Worm (Caenorhabditis elegans) whole organism, L3 larva: ENCODE measurements around the gene T25B2.2.

Source experiments
- R02D3.7 ChIP-seq: fragments of 150-350 bp; optimal IDR thresholded peaks from 2 replicates; lab custom pipeline; 2014; ENCODE audit warnings: missing biosample characterization, missing genetic modification characterization
- ZK546.5 ChIP-seq: sonication (generic microtip); optimal IDR thresholded peaks from 2 replicates; lab custom pipeline; 2017; ENCODE audit warnings: missing biosample characterization, missing genetic modification characterization
- aly-2 ChIP-seq: fragments of 150-350 bp; optimal IDR thresholded peaks from 2 replicates; lab custom pipeline; 2014; ENCODE audit warnings: missing biosample characterization, missing genetic modification characterization
- ama-1 ChIP-seq: fragments of 150-350 bp; optimal IDR thresholded peaks from 2 replicates; lab custom pipeline; 2018
- ceh-16 ChIP-seq: sonication (generic microtip); optimal IDR thresholded peaks from 2 replicates; lab custom pipeline; 2017; ENCODE audit warnings: missing biosample characterization, missing genetic modification characterization
- ceh-82 ChIP-seq: fragments of 150-350 bp; optimal IDR thresholded peaks from 2 replicates; lab custom pipeline; 2014; ENCODE audit warnings: missing biosample characterization, missing genetic modification characterization
- daf-12 ChIP-seq: fragments of 150-350 bp; optimal IDR thresholded peaks from 2 replicates; lab custom pipeline; 2014; ENCODE audit warnings: missing biosample characterization, missing genetic modification reagents, missing genetic modification characterization
- egl-27 ChIP-seq: sonication (generic microtip); optimal IDR thresholded peaks from 4 replicates; lab custom pipeline; 2017; ENCODE audit warnings: missing biosample characterization, missing genetic modification reagents, missing genetic modification characterization
- egl-5 ChIP-seq: fragments of 150-350 bp; optimal IDR thresholded peaks from 2 replicates; lab custom pipeline; 2017; ENCODE audit warnings: missing biosample characterization, missing genetic modification reagents, missing genetic modification characterization, inconsistent platforms
- elt-1 ChIP-seq: fragments of 150-350 bp; optimal IDR thresholded peaks from 2 replicates; lab custom pipeline; 2014; ENCODE audit warnings: missing biosample characterization, missing genetic modification characterization
- elt-2 ChIP-seq: sonication (generic microtip); optimal IDR thresholded peaks from 2 replicates; lab custom pipeline; 2016; ENCODE audit warnings: missing genetic modification reagents, mild to moderate bottlenecking, missing genetic modification characterization, missing compliant biosample characterization
- fkh-10 ChIP-seq: sonication (generic microtip); optimal IDR thresholded peaks from 2 replicates; lab custom pipeline; 2017; ENCODE audit warnings: missing biosample characterization, missing genetic modification reagents, missing genetic modification characterization
- fkh-2 ChIP-seq: fragments of 150-350 bp; optimal IDR thresholded peaks from 2 replicates; lab custom pipeline; 2014; ENCODE audit warnings: missing biosample characterization, missing genetic modification reagents, missing genetic modification characterization
- fos-1 ChIP-seq: fragments of 150-350 bp; optimal IDR thresholded peaks from 2 replicates; lab custom pipeline; 2014; ENCODE audit warnings: missing biosample characterization, missing genetic modification characterization
- jun-1 ChIP-seq: fragments of 150-350 bp; optimal IDR thresholded peaks from 2 replicates; lab custom pipeline; 2014; ENCODE audit warnings: missing biosample characterization, missing genetic modification reagents, missing genetic modification characterization
- lin-15B ChIP-seq: fragments of 150-350 bp; optimal IDR thresholded peaks from 2 replicates; lab custom pipeline; 2014; ENCODE audit warnings: missing biosample characterization, missing genetic modification characterization
- lin-39 ChIP-seq: fragments of 150-350 bp; optimal IDR thresholded peaks from 2 replicates; lab custom pipeline; 2018; ENCODE audit warnings: missing biosample characterization, missing genetic modification reagents, missing genetic modification characterization
- lsy-12 ChIP-seq: sonication (generic microtip); optimal IDR thresholded peaks from 2 replicates; lab custom pipeline; 2016; ENCODE audit warnings: mild to moderate bottlenecking, missing genetic modification characterization, missing compliant biosample characterization
- mml-1 ChIP-seq: fragments of 150-350 bp; sonication (generic microtip); optimal IDR thresholded peaks from 3 replicates; lab custom pipeline; 2014; ENCODE audit warnings: missing biosample characterization, missing genetic modification characterization
- nfya-1 ChIP-seq: sonication (generic microtip); optimal IDR thresholded peaks from 2 replicates; lab custom pipeline; 2017; ENCODE audit warnings: missing genetic modification characterization, mild to moderate bottlenecking, missing compliant biosample characterization, antibody characterized with exemption, moderate library complexity; ENCODE audit not compliant: insufficient read depth
- nhr-11 ChIP-seq: fragments of 150-350 bp; optimal IDR thresholded peaks from 2 replicates; lab custom pipeline; 2014; ENCODE audit warnings: missing biosample characterization, missing genetic modification characterization
- nhr-12 ChIP-seq: fragments of 150-350 bp; optimal IDR thresholded peaks from 2 replicates; lab custom pipeline; 2014; ENCODE audit warnings: missing biosample characterization, missing genetic modification characterization
- nhr-23 ChIP-seq: fragments of 150-350 bp; optimal IDR thresholded peaks from 2 replicates; lab custom pipeline; 2014; ENCODE audit warnings: missing biosample characterization, missing genetic modification reagents, missing genetic modification characterization
- nhr-237 ChIP-seq: fragments of 150-350 bp; optimal IDR thresholded peaks from 2 replicates; lab custom pipeline; 2014; ENCODE audit warnings: missing biosample characterization, missing genetic modification characterization
- nhr-43 ChIP-seq: sonication (generic microtip); optimal IDR thresholded peaks from 2 replicates; lab custom pipeline; 2016; ENCODE audit warnings: mild to moderate bottlenecking, missing genetic modification characterization, missing compliant biosample characterization; ENCODE audit not compliant: poor library complexity, severe bottlenecking
- nhr-67 ChIP-seq: fragments of 150-350 bp; optimal IDR thresholded peaks from 2 replicates; lab custom pipeline; 2014; ENCODE audit warnings: missing biosample characterization, missing genetic modification characterization
- pqm-1 ChIP-seq: fragments of 150-350 bp; optimal IDR thresholded peaks from 2 replicates; lab custom pipeline; 2017; ENCODE audit warnings: missing biosample characterization, missing genetic modification characterization, inconsistent platforms
- sea-2 ChIP-seq: fragments of 150-350 bp; sonication (generic microtip); optimal IDR thresholded peaks from 4 replicates; lab custom pipeline; 2014; ENCODE audit warnings: missing biosample characterization, missing genetic modification reagents, missing genetic modification characterization
- tbx-2 ChIP-seq: sonication (generic microtip); optimal IDR thresholded peaks from 2 replicates; lab custom pipeline; 2016; ENCODE audit warnings: mild to moderate bottlenecking, missing genetic modification characterization, missing compliant biosample characterization
- unc-62 ChIP-seq: fragments of 150-350 bp; sonication (generic microtip); optimal IDR thresholded peaks from 4 replicates; lab custom pipeline; 2014; ENCODE audit warnings: missing biosample characterization, missing genetic modification reagents, missing genetic modification characterization
- zag-1 ChIP-seq: fragments of 150-350 bp; optimal IDR thresholded peaks from 2 replicates; lab custom pipeline; 2014; ENCODE audit warnings: missing biosample characterization, missing genetic modification characterization
- ztf-11 ChIP-seq: fragments of 150-350 bp; optimal IDR thresholded peaks from 2 replicates; lab custom pipeline; 2014; ENCODE audit warnings: missing biosample characterization, missing genetic modification characterization

T25B2.2 gene

DNA sequence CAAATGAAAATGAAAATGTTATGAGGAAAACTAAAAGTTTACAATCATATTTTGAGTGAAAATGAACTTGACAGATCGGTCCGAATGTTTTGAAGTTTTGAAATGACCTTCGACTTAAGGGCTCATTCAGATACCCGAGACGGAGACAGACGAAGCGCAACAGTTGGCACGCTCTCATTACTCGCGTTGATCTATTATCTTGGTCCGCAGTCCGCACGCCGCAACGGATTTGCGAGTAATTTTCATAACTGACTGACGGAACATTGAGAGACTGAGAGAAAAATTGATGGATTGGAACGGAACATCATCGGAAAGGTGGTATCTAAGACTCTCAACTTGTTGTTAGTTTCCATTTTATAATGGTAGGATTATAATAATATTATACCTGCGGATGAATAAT, 23.5 kb upstream of the T25B2.2 start:
- TF ChIP-seq ama-1 (lab: Kevin White, UChicago) (no peak), lin-39 (tag; lab: Kevin White, UChicago) (peak; percentile 63)
- TF ChIP-seq, all 47 proteins: peak for 1

- TF ChIP-seq zag-1 (tag; lab: Kevin White, UChicago) (no peak), lin-15B (no peak), daf-12 (no peak), lin-39 (tag; lab: Kevin White, UChicago) (no peak), nhr-23 (tag; lab: Kevin White, UChicago) (no peak), elt-1 (tag; lab: Kevin White, UChicago) (no peak), jun-1 (no peak), pqm-1 (no peak)
These were observed 19.0 kb upstream of the T25B2.2 start, which contains the start of gene tag-275 for ce11 chrX:6150449-6150848. tag-275 (minus strand) TSS chrX:6150549.

ce11 chrX:6150949-6151519, 18.4 kb upstream of the T25B2.2 start:
- TF ChIP-seq ceh-82 (tag; lab: Kevin White, UChicago) (no peak), unc-62 (GFP tag; lab: Kevin White, UChicago) (no peak), egl-5 (tag; lab: Kevin White, UChicago) (no peak), ztf-11 (tag; lab: Kevin White, UChicago) (no peak), fkh-2 (no peak), nhr-43 (tag; lab: Kevin White, UChicago) (no peak), ZK546.5 (tag; lab: Kevin White, UChicago) (no peak), fos-1 (tag; lab: Kevin White, UChicago) (no peak), aly-2 (tag; lab: Kevin White, UChicago) (no peak), nfya-1 (tag; lab: Kevin White, UChicago) (no peak)

ce11 chrX:6155436-6155835, 14.0 kb upstream of the T25B2.2 start:
- TF ChIP-seq ZK546.5 (tag; lab: Kevin White, UChicago), result no peak
- TF ChIP-seq lin-39 (tag; lab: Kevin White, UChicago), result peak; percentile 55

- TF ChIP-seq ceh-16 (tag; lab: Kevin White, UChicago), result no peak
- no peak for TF ChIP-seq mml-1
- peak; percentile 52 for TF ChIP-seq elt-2 (tag; lab: Kevin White, UChicago)
- TF ChIP-seq pqm-1, result peak; percentile 24
- TF ChIP-seq ZK546.5 (tag; lab: Kevin White, UChicago), result no peak
These were observed 12.0 kb upstream of the T25B2.2 start for ce11 chrX:6157411-6157916.

DNA sequence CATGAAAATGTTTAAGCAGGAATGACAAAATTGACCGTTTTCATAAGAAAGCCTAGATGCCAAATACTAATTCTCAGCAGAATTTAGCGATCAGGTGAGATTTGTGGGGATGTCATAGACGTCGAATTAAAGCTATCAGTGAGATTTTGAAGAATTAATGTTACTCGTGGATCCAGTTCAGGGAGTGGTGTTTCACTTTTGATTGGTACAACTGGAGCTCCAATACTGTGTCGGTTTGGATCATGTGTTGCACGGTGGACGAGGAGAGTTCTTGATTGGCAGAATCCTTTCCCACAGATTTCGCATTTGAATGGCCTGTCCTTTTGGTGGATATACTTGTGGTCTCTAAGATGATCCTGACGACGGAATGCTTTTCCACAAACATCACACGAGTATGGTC, 9.9 kb upstream of the T25B2.2 start:
- TF ChIP-seq lsy-12, result no peak
- no peak for TF ChIP-seq fkh-10 (GFP tag; lab: Kevin White, UChicago)
- no peak for TF ChIP-seq ama-1 (lab: Kevin White, UChicago)
- no peak for TF ChIP-seq tbx-2 (tag; lab: Kevin White, UChicago)
- no peak for TF ChIP-seq nhr-237 (tag; lab: Kevin White, UChicago)
- no peak for TF ChIP-seq fkh-2
- no peak for TF ChIP-seq elt-2 (tag; lab: Kevin White, UChicago)
- no peak for TF ChIP-seq fos-1 (tag; lab: Kevin White, UChicago)
- no peak for TF ChIP-seq nhr-67 (tag; lab: Kevin White, UChicago)

DNA sequence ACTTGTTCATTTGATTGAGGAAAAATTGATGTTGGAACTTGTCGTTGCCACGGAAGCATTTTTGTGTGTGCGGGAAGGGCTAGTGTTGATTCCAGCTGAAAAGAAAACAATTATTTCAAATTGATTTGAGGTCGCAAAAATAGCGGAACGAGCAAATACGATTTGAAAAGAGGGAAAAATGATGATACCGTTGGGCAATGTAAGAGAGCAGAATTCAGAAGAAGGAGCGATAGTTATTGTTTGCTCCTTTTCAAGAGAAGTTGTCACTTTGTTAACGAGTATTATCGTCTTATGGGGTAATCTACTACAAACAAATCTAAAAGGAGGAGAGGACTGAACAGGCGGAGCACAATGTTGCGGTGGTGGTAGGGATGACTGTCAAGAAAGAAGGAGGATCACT, 9.0 kb upstream of the T25B2.2 start, which contains the start of gene odd-2:
Gene odd-2 (minus strand): TSS at position 101 of the 400 bp plus-strand sequence.
- TF ChIP-seq lsy-12 (no peak), aly-2 (tag; lab: Kevin White, UChicago) (no peak), egl-27 (tag; lab: Kevin White, UChicago) (no peak), R02D3.7 (tag; lab: Kevin White, UChicago) (no peak), elt-2 (tag; lab: Kevin White, UChicago) (no peak), jun-1 (no peak), lin-39 (tag; lab: Kevin White, UChicago) (no peak), nhr-12 (tag; lab: Kevin White, UChicago) (no peak), nhr-43 (tag; lab: Kevin White, UChicago) (no peak), nhr-11 (tag; lab: Kevin White, UChicago) (no peak), ceh-16 (tag; lab: Kevin White, UChicago) (no peak), zag-1 (tag; lab: Kevin White, UChicago) (no peak), ama-1 (lab: Kevin White, UChicago) (no peak), sea-2 (no peak), lin-15B (no peak)
